Fruit fly (Drosophila melanogaster) whole organism, prepupa: ENCODE measurements around the gene Orct2.

Experiments
- Blimp-1 ChIP-seq: fragments of 200-800 bp; sonication (Bioruptor generic); optimal IDR thresholded peaks from 3 replicates; lab custom pipeline; 2017; ENCODE audit warnings: missing biosample characterization, missing genetic modification characterization, mild to moderate bottlenecking, moderate library complexity, missing genetic modification reagents
- CG10631 ChIP-seq: fragments of 200-800 bp; sonication (Bioruptor generic); optimal IDR thresholded peaks from 2 replicates; lab custom pipeline; 2016; ENCODE audit warnings: missing biosample characterization, missing genetic modification characterization
- CG16779 ChIP-seq: fragments of 200-800 bp; sonication (Bioruptor generic); optimal IDR thresholded peaks from 3 replicates; lab custom pipeline; 2017; ENCODE audit warnings: missing biosample characterization, mild to moderate bottlenecking, missing genetic modification characterization
- CG31627 ChIP-seq: fragments of 200-800 bp; sonication (Bioruptor generic); optimal IDR thresholded peaks from 3 replicates; lab custom pipeline; 2016; ENCODE audit warnings: missing biosample characterization, missing genetic modification characterization
- CG32006 ChIP-seq: fragments of 200-800 bp; sonication (Bioruptor generic); optimal IDR thresholded peaks from 3 replicates; lab custom pipeline; 2017; ENCODE audit warnings: missing biosample characterization, mild to moderate bottlenecking, missing genetic modification characterization
- CG6854 ChIP-seq: fragments of 200-800 bp; sonication (Bioruptor generic); optimal IDR thresholded peaks from 2 replicates; lab custom pipeline; 2017; ENCODE audit warnings: missing biosample characterization, mild to moderate bottlenecking, missing genetic modification characterization
- Hr39 ChIP-seq: fragments of 200-800 bp; sonication (Bioruptor generic); optimal IDR thresholded peaks from 2 replicates; lab custom pipeline; 2016; ENCODE audit warnings: missing biosample characterization, missing genetic modification characterization
- esn ChIP-seq: fragments of 200-800 bp; sonication (Bioruptor generic); optimal IDR thresholded peaks from 2 replicates; lab custom pipeline; 2016; ENCODE audit warnings: missing biosample characterization, mild to moderate bottlenecking, missing genetic modification characterization, moderate library complexity
- salr ChIP-seq, 2 experiments: fragments of 200-800 bp; sonication (Bioruptor generic); optimal IDR thresholded peaks; 3 replicates each; lab custom pipeline; 2016 to 2018; ENCODE audit warnings: missing biosample characterization in 2 of 2, missing genetic modification characterization in 2 of 2, mild to moderate bottlenecking in 1 of 2

- TF ChIP-seq CG32006 (GFP tag; lab: Kevin White, UChicago) (no peak), Hr39 (GFP tag; lab: Kevin White, UChicago) (no peak), Blimp-1 (GFP tag; lab: Kevin White, UChicago) (no peak), CG16779 (no peak), esn (GFP tag; lab: Kevin White, UChicago) (no peak), CG10631 (GFP tag; lab: Kevin White, UChicago) (no peak), CG6854 (GFP tag; lab: Kevin White, UChicago) (no peak), salr (GFP tag; optimal IDR thresholded peaks at IDR 0.05; lab: Kevin White, UChicago) (no peak), CG31627 (GFP tag; lab: Kevin White, UChicago) (no peak)
Observed at dm6 chr3R:24275463-24275862, 2.6 kb downstream of the Orct2 start.
